Fruit fly (Drosophila melanogaster) whole organism, embryonic: ENCODE measurements around the gene CG11562.
A peak's percentile ranks its signal among the peaks of the same experiment; 100 is the strongest.

Experiments
- Abd-B ChIP-seq: fragments of 200-800 bp; sonication (Bioruptor generic); optimal IDR thresholded peaks from 2 replicates; lab custom pipeline; 2018; ENCODE audit warnings: missing biosample characterization, mild to moderate bottlenecking, missing genetic modification characterization, moderate library complexity
- Atf-2 ChIP-seq: fragments of 200-800 bp; sonication (Bioruptor generic); optimal IDR thresholded peaks from 2 replicates; lab custom pipeline; 2016; ENCODE audit warnings: missing biosample characterization, missing genetic modification characterization
- Awh ChIP-seq: fragments of 200-800 bp; sonication (Bioruptor generic); IDR thresholded peaks from 2 replicates; pipeline ENCODE4, ENCODE4 v1.3.6; 2022; ENCODE audit warnings: missing biosample characterization, missing genetic modification characterization
- CG10267 ChIP-seq: fragments of 200-800 bp; sonication (Bioruptor generic); optimal IDR thresholded peaks from 2 replicates; lab custom pipeline; 2018; ENCODE audit warnings: missing biosample characterization, mild to moderate bottlenecking, missing genetic modification characterization, moderate library complexity
- CG11093 ChIP-seq: fragments of 200-800 bp; sonication (Bioruptor generic); IDR thresholded peaks from 3 replicates; pipeline ENCODE4 v1.3.6; 2022; ENCODE audit warnings: missing biosample characterization, missing genetic modification characterization
- CG11398 ChIP-seq: fragments of 200-800 bp; sonication (Bioruptor generic); optimal IDR thresholded peaks from 2 replicates; lab custom pipeline; 2016; ENCODE audit warnings: missing biosample characterization, missing genetic modification characterization
- CG12071 ChIP-seq: fragments of 200-800 bp; sonication (Bioruptor generic); optimal IDR thresholded peaks from 3 replicates; lab custom pipeline; 2018; ENCODE audit warnings: missing biosample characterization, mild to moderate bottlenecking, missing genetic modification characterization
- CG12155 ChIP-seq: fragments of 200-800 bp; sonication (Bioruptor generic); optimal IDR thresholded peaks from 3 replicates; lab custom pipeline; 2016; ENCODE audit warnings: missing biosample characterization, missing genetic modification characterization
- CG13123 ChIP-seq: fragments of 200-800 bp; sonication (Bioruptor generic); optimal IDR thresholded peaks from 2 replicates; lab custom pipeline; 2016; ENCODE audit warnings: missing biosample characterization, missing genetic modification characterization
- CG15011 ChIP-seq: fragments of 200-800 bp; sonication (Bioruptor generic); optimal IDR thresholded peaks from 3 replicates; lab custom pipeline; 2018; ENCODE audit warnings: missing biosample characterization, mild to moderate bottlenecking, missing genetic modification characterization
- CG17912 ChIP-seq: fragments of 200-800 bp; sonication (Bioruptor generic); optimal IDR thresholded peaks from 2 replicates; lab custom pipeline; 2018; ENCODE audit warnings: missing biosample characterization, mild to moderate bottlenecking, missing genetic modification characterization
- CG18599 ChIP-seq: fragments of 200-800 bp; sonication (Bioruptor generic); optimal IDR thresholded peaks from 3 replicates; lab custom pipeline; 2017; ENCODE audit warnings: missing biosample characterization, missing genetic modification characterization, mild to moderate bottlenecking, moderate library complexity, missing genetic modification reagents
- CG2116 ChIP-seq: fragments of 200-800 bp; sonication (Bioruptor generic); optimal IDR thresholded peaks from 3 replicates; lab custom pipeline; 2018; ENCODE audit warnings: missing biosample characterization, mild to moderate bottlenecking, missing genetic modification characterization
- CG31441 ChIP-seq: fragments of 200-800 bp; sonication (Bioruptor generic); IDR thresholded peaks from 2 replicates; pipeline ENCODE4 v1.3.6; 2022; ENCODE audit warnings: missing biosample characterization, missing genetic modification characterization
- CG4617 ChIP-seq: fragments of 200-800 bp; sonication (Bioruptor generic); optimal IDR thresholded peaks from 3 replicates; lab custom pipeline; 2016; ENCODE audit warnings: missing biosample characterization, missing genetic modification characterization, borderline replicate concordance
- CG6272 ChIP-seq: fragments of 200-800 bp; sonication (Bioruptor generic); IDR thresholded peaks from 2 replicates; pipeline ENCODE4 v1.3.6; 2022; ENCODE audit warnings: missing biosample characterization, missing genetic modification characterization
- CG6791 ChIP-seq: fragments of 200-800 bp; sonication (Bioruptor generic); IDR thresholded peaks from 3 replicates; pipeline ENCODE4 v1.3.6; 2022; ENCODE audit warnings: missing biosample characterization, missing genetic modification characterization; ENCODE audit not compliant: partially characterized antibody
- CG7372 ChIP-seq: fragments of 200-800 bp; sonication (Bioruptor generic); IDR thresholded peaks from 2 replicates; pipeline ENCODE4 v1.3.6; 2022; ENCODE audit warnings: missing biosample characterization, missing genetic modification characterization
- CG7839 ChIP-seq: fragments of 200-800 bp; sonication (Bioruptor generic); optimal IDR thresholded peaks from 3 replicates; lab custom pipeline; 2018; ENCODE audit warnings: missing biosample characterization, mild to moderate bottlenecking, missing genetic modification characterization, moderate library complexity
- CG7987 ChIP-seq: fragments of 200-800 bp; sonication (Bioruptor generic); optimal IDR thresholded peaks from 2 replicates; lab custom pipeline; 2018; ENCODE audit warnings: missing biosample characterization, mild to moderate bottlenecking, missing genetic modification characterization, moderate library complexity
- HLHmδ ChIP-seq: fragments of 200-800 bp; sonication (Bioruptor generic); optimal IDR thresholded peaks from 2 replicates; lab custom pipeline; 2018; ENCODE audit warnings: missing biosample characterization, mild to moderate bottlenecking, missing genetic modification characterization, moderate library complexity
- Hey ChIP-seq: fragments of 200-800 bp; sonication (Bioruptor generic); optimal IDR thresholded peaks from 3 replicates; lab custom pipeline; 2018; ENCODE audit warnings: missing biosample characterization, mild to moderate bottlenecking, missing genetic modification characterization
- Hmx ChIP-seq: fragments of 200-800 bp; sonication (Bioruptor generic); optimal IDR thresholded peaks from 2 replicates; lab custom pipeline; 2016; ENCODE audit warnings: missing biosample characterization, missing genetic modification characterization
- Hr51 ChIP-seq, 2 experiments: fragments of 200-800 bp; sonication (Bioruptor generic); optimal IDR thresholded peaks; 2 replicates in 1 of 2; 3 replicates in 1 of 2; lab custom pipeline; 2016 to 2018; ENCODE audit warnings: missing biosample characterization in 2 of 2, missing genetic modification characterization in 2 of 2, mild to moderate bottlenecking in 1 of 2, moderate library complexity in 1 of 2
- Oaz ChIP-seq: fragments of 200-800 bp; sonication (Bioruptor generic); IDR thresholded peaks from 2 replicates; pipeline ENCODE4 v1.3.6; 2022; ENCODE audit warnings: missing biosample characterization, missing genetic modification characterization
- Sry-δ ChIP-seq: fragments of 200-800 bp; sonication (Bioruptor generic); optimal IDR thresholded peaks from 2 replicates; lab custom pipeline; 2016; ENCODE audit warnings: missing biosample characterization, missing genetic modification characterization
- Stat92E ChIP-seq, 3 experiments: fragments of >200 bp in 2 of 3; fragments of 200-800 bp in 1 of 3; sonication (Bioruptor generic) in 1 of 3; optimal IDR thresholded peaks; 2 replicates each; lab custom pipeline; 2017 to 2019; ENCODE audit warnings: missing biosample characterization in 3 of 3, missing genetic modification characterization in 3 of 3, mild to moderate bottlenecking in 1 of 3, moderate library complexity in 1 of 3
- bab2 ChIP-seq: fragments of 200-800 bp; sonication (Bioruptor generic); optimal IDR thresholded peaks from 2 replicates; lab custom pipeline; 2016; ENCODE audit warnings: missing biosample characterization, missing genetic modification characterization
- btn ChIP-seq: fragments of 200-800 bp; sonication (Bioruptor generic); optimal IDR thresholded peaks from 2 replicates; lab custom pipeline; 2016; ENCODE audit warnings: missing biosample characterization, missing genetic modification characterization
- cad ChIP-seq: fragments of >200 bp; optimal IDR thresholded peaks from 2 replicates; lab custom pipeline; 2017; ENCODE audit warnings: missing biosample characterization, missing genetic modification characterization
- ci ChIP-seq: fragments of 200-800 bp; sonication (Bioruptor generic); IDR thresholded peaks from 3 replicates; pipeline ENCODE4 v1.3.6; 2022; ENCODE audit warnings: missing biosample characterization, missing genetic modification characterization
- corto ChIP-seq: fragments of 200-800 bp; sonication (Bioruptor generic); optimal IDR thresholded peaks from 2 replicates; lab custom pipeline; 2016; ENCODE audit warnings: missing biosample characterization, mild to moderate bottlenecking, missing genetic modification characterization, moderate library complexity
- danr ChIP-seq: fragments of 200-800 bp; sonication (Bioruptor generic); IDR thresholded peaks from 2 replicates; pipeline ENCODE4 v1.3.6; 2022; ENCODE audit warnings: missing biosample characterization, missing genetic modification characterization
- dm ChIP-seq: fragments of 200-800 bp; sonication (Bioruptor generic); optimal IDR thresholded peaks from 3 replicates; lab custom pipeline; 2016; ENCODE audit warnings: missing biosample characterization, missing genetic modification characterization
- eyg ChIP-seq: fragments of 200-800 bp; sonication (Bioruptor generic); optimal IDR thresholded peaks from 3 replicates; lab custom pipeline; 2016; ENCODE audit warnings: missing biosample characterization, missing genetic modification characterization
- fu2 ChIP-seq: fragments of 200-800 bp; sonication (Bioruptor generic); optimal IDR thresholded peaks from 2 replicates; lab custom pipeline; 2016; ENCODE audit warnings: missing biosample characterization, missing genetic modification characterization
- gro ChIP-seq: fragments of 200-800 bp; sonication (Bioruptor generic); optimal IDR thresholded peaks from 2 replicates; lab custom pipeline; 2016; ENCODE audit warnings: missing biosample characterization, missing genetic modification characterization
- ind ChIP-seq: fragments of 200-800 bp; sonication (Bioruptor generic); optimal IDR thresholded peaks from 3 replicates; lab custom pipeline; 2016; ENCODE audit warnings: missing biosample characterization, missing genetic modification characterization
- kah ChIP-seq: fragments of 200-800 bp; sonication (Bioruptor generic); optimal IDR thresholded peaks from 2 replicates; lab custom pipeline; 2018; ENCODE audit warnings: missing biosample characterization, mild to moderate bottlenecking, missing genetic modification characterization
- nmo ChIP-seq: fragments of 200-800 bp; sonication (Bioruptor generic); optimal IDR thresholded peaks from 2 replicates; lab custom pipeline; 2018; ENCODE audit warnings: missing biosample characterization, mild to moderate bottlenecking, missing genetic modification characterization, moderate library complexity
- org-1 ChIP-seq: fragments of 200-800 bp; sonication (Bioruptor generic); optimal IDR thresholded peaks from 2 replicates; lab custom pipeline; 2017; ENCODE audit warnings: missing biosample characterization, missing genetic modification characterization
- otp ChIP-seq: fragments of 200-800 bp; sonication (Bioruptor generic); IDR thresholded peaks from 3 replicates; pipeline ENCODE4, ENCODE4 v1.3.6; 2022; ENCODE audit warnings: missing biosample characterization, missing genetic modification characterization
- pzg ChIP-seq: fragments of 200-800 bp; sonication (Bioruptor generic); optimal IDR thresholded peaks from 3 replicates; lab custom pipeline; 2018; ENCODE audit warnings: missing biosample characterization, mild to moderate bottlenecking, missing genetic modification characterization, moderate library complexity
- ro ChIP-seq: fragments of 200-800 bp; sonication (Bioruptor generic); IDR thresholded peaks from 2 replicates; pipeline ENCODE4 v1.3.6; 2022; ENCODE audit warnings: missing biosample characterization, missing genetic modification characterization
- row ChIP-seq: fragments of 200-800 bp; sonication (Bioruptor generic); IDR thresholded peaks from 3 replicates; pipeline ENCODE4 v1.3.6; 2022; ENCODE audit warnings: missing biosample characterization, missing genetic modification characterization
- run ChIP-seq: fragments of 200-800 bp; sonication (Bioruptor generic); optimal IDR thresholded peaks from 3 replicates; lab custom pipeline; 2018; ENCODE audit warnings: missing biosample characterization, mild to moderate bottlenecking, missing genetic modification characterization
- sens-2 ChIP-seq: fragments of 200-800 bp; sonication (Bioruptor generic); IDR thresholded peaks from 2 replicates; pipeline ENCODE4 v1.3.6; 2022; ENCODE audit warnings: missing biosample characterization, missing genetic modification characterization
- sima ChIP-seq: fragments of 200-800 bp; sonication (Bioruptor generic); optimal IDR thresholded peaks from 2 replicates; lab custom pipeline; 2016; ENCODE audit warnings: missing biosample characterization, missing genetic modification characterization
- stwl ChIP-seq: fragments of 200-800 bp; sonication (Bioruptor generic); optimal IDR thresholded peaks from 3 replicates; lab custom pipeline; 2018; ENCODE audit warnings: missing biosample characterization, mild to moderate bottlenecking, missing genetic modification characterization, moderate library complexity
- sug ChIP-seq: fragments of 200-800 bp; optimal IDR thresholded peaks from 2 replicates; lab custom pipeline; 2019; ENCODE audit warnings: missing biosample characterization, mild to moderate bottlenecking, missing genetic modification characterization, moderate library complexity
- trem ChIP-seq: fragments of 200-800 bp; optimal IDR thresholded peaks from 3 replicates; lab custom pipeline; 2019; ENCODE audit warnings: missing biosample characterization, mild to moderate bottlenecking, missing genetic modification characterization, moderate library complexity

The CG11562 gene

dm6 chr2L:305646-306045, 13.4 kb downstream of the CG11562 start, which contains the start of gene Plc21C (continued):
- TF ChIP-seq pzg (GFP tag; lab: Kevin White, UChicago) = peak; percentile 96
- TF ChIP-seq btn (GFP tag; lab: Kevin White, UChicago) = no peak
- no peak for TF ChIP-seq otp (GFP tag; lab: Robert Waterston, UW)
- TF ChIP-seq CG15011 (GFP tag; lab: Kevin White, UChicago) = no peak
- TF ChIP-seq CG4617 (GFP tag; lab: Kevin White, UChicago) = peak; percentile 29
- no peak for TF ChIP-seq CG7987 (GFP tag; lab: Kevin White, UChicago)
- TF ChIP-seq cad (GFP tag; lab: Kevin White, UChicago) = no peak
- TF ChIP-seq Oaz (GFP tag; lab: Robert Waterston, UW) = no peak
- peak; percentile 91 for TF ChIP-seq CG12155 (GFP tag; lab: Kevin White, UChicago)
- peak; percentile 14 for TF ChIP-seq CG13123
- peak; percentile 28 to 64 for TF ChIP-seq Hr51 (GFP tag; optimal IDR thresholded peaks at IDR 0.05; lab: Kevin White, UChicago)
- TF ChIP-seq CG2116 = peak; percentile 81
- peak; percentile 74 for TF ChIP-seq CG10267 (tag; lab: Kevin White, UChicago)
- no peak for TF ChIP-seq danr (GFP tag; lab: Robert Waterston, UW)
- no peak for TF ChIP-seq CG17912 (GFP tag; lab: Kevin White, UChicago)
- no peak for TF ChIP-seq Hey (tag; lab: Kevin White, UChicago)
- peak; percentile 42 for TF ChIP-seq gro (GFP tag; lab: Kevin White, UChicago)
- TF ChIP-seq CG11093 = no peak
- TF ChIP-seq eyg (GFP tag; lab: Kevin White, UChicago) = no peak
- TF ChIP-seq corto (GFP tag; lab: Kevin White, UChicago) = no peak
- TF ChIP-seq Hmx = no peak
- peak; percentile 53 for TF ChIP-seq fu2 (GFP tag; lab: Kevin White, UChicago)
- no peak for TF ChIP-seq sima
- TF ChIP-seq sug (tag; lab: Kevin White, UChicago) = peak; percentile 71
- peak; percentile 79 for TF ChIP-seq row
- TF ChIP-seq CG18599 (GFP tag; lab: Kevin White, UChicago) = peak; percentile 56
- TF ChIP-seq ind = peak; percentile 38
- no peak for TF ChIP-seq CG12071 (GFP tag; lab: Kevin White, UChicago)
- 0 out of 3 replicates have a peak, but pooled peaks have one; percentile 16 for TF ChIP-seq ci (GFP tag; lab: Robert Waterston, UW)
- no peak for TF ChIP-seq CG7372 (GFP tag; lab: Robert Waterston, UW)
- TF ChIP-seq CG31441 (GFP tag; lab: Robert Waterston, UW) = 0 out of 2 replicates have a peak, but pooled peaks have one; percentile 46
- no peak for TF ChIP-seq CG6791 (GFP tag; lab: Robert Waterston, UW)
- no peak for TF ChIP-seq HLHmδ (GFP tag; lab: Kevin White, UChicago)
- peak; percentile 49 for TF ChIP-seq Abd-B
- peak; percentile 40 for TF ChIP-seq run
- TF ChIP-seq nmo (GFP tag; lab: Kevin White, UChicago) = peak; percentile 77
- no peak for TF ChIP-seq CG6272 (GFP tag; lab: Robert Waterston, UW)
- peak; percentile 76 for TF ChIP-seq stwl
- no peak for TF ChIP-seq ro (GFP tag; lab: Robert Waterston, UW)
- TF ChIP-seq Awh (GFP tag; lab: Robert Waterston, UW) = no peak
- TF ChIP-seq dm (GFP tag; lab: Kevin White, UChicago) = peak; percentile 62
- no peak for TF ChIP-seq sens-2
- TF ChIP-seq CG11398 (GFP tag; lab: Kevin White, UChicago) = peak; percentile 25
- TF ChIP-seq Sry-δ (GFP tag; lab: Kevin White, UChicago) = peak; percentile 65
- TF ChIP-seq kah (GFP tag; lab: Kevin White, UChicago) = no peak
- no peak for TF ChIP-seq Atf-2 (GFP tag; lab: Kevin White, UChicago)
- TF ChIP-seq org-1 (GFP tag; lab: Kevin White, UChicago) = no peak
- TF ChIP-seq bab2 (GFP tag; lab: Kevin White, UChicago) = peak; percentile 37
- TF ChIP-seq CG7839 = peak; percentile 41
- peak; percentile 100 for TF ChIP-seq trem (tag; lab: Kevin White, UChicago)
- TF ChIP-seq Stat92E (GFP tag; optimal IDR thresholded peaks at IDR 0.05; lab: Kevin White, UChicago) = peak in 1 of 3 experiments; percentile 62
